Worm (Caenorhabditis elegans): ENCODE results near the gene rib-1.

The rib-1 gene

ce11 chrIV:11566146-11566545 is 12.4 kb upstream of the rib-1 start, which contains the start of gene sec-24.1 (continued):
- TF ChIP-seq nhr-85 (tag) (peak; percentile 95), sup-37 (GFP tag; optimal IDR thresholded peaks at IDR 0.05) (peak; percentile 85), aly-2 (tag; optimal IDR thresholded peaks at IDR 0.05) (peak; percentile 73), nhr-12 (tag; optimal IDR thresholded peaks at IDR 0.05) (no peak), nhr-19 (GFP tag; conservative IDR thresholded peaks at IDR 0.05) (peak; percentile 93), hlh-4 (tag; optimal IDR thresholded peaks at IDR 0.05) (no peak), aha-1 (tag; optimal IDR thresholded peaks at IDR 0.05) (peak; percentile 52), lin-35 (GFP tag; optimal IDR thresholded peaks at IDR 0.05) (peak; percentile 92 to 97), zip-4 (GFP tag; optimal IDR thresholded peaks at IDR 0.05) (peak; percentile 79), nhr-47 (tag; optimal IDR thresholded peaks at IDR 0.05) (peak; percentile 95), ceh-63 (GFP tag; optimal IDR thresholded peaks at IDR 0.05) (no peak), sox-4 (tag; optimal IDR thresholded peaks at IDR 0.05) (peak; percentile 79), nhr-77 (tag; optimal IDR thresholded peaks at IDR 0.05) (peak; percentile 26), lin-14 (GFP tag; optimal IDR thresholded peaks at IDR 0.05) (peak; percentile 93), unc-98 (GFP tag; IDR thresholded peaks at IDR 0.05) (no peak), swsn-7 (tag; optimal IDR thresholded peaks at IDR 0.05) (peak; percentile 93), egl-27 (tag; optimal IDR thresholded peaks at IDR 0.05) (no peak), mdl-1 (tag; optimal IDR thresholded peaks at IDR 0.05) (peak in 1 of 2 experiments; percentile 83), xbp-1 (tag; optimal IDR thresholded peaks at IDR 0.05) (peak; percentile 94), nhr-71 (tag; optimal IDR thresholded peaks at IDR 0.05) (peak; percentile 96), C16A3.4 (tag; optimal IDR thresholded peaks at IDR 0.05) (peak; percentile 93), elt-3 (tag; optimal IDR thresholded peaks at IDR 0.05) (peak in 2 of 6 experiments; percentile 62 to 97), tlp-1 (tag; optimal IDR thresholded peaks at IDR 0.05) (no peak), ceh-88 (GFP tag; IDR thresholded peaks at IDR 0.05) (peak; percentile 42; the same call in 1 of the 2 replicates), ets-5 (GFP tag; IDR thresholded peaks at IDR 0.05) (no peak), nhr-11 (tag; optimal IDR thresholded peaks at IDR 0.05) (peak; percentile 87), snu-23 (GFP tag; optimal IDR thresholded peaks at IDR 0.05) (peak; percentile 97), isw-1 (GFP tag; IDR thresholded peaks at IDR 0.05) (peak; percentile 91), hlh-17 (GFP tag; optimal IDR thresholded peaks at IDR 0.05; ENCODE audit: borderline replicate concordance) (no peak), mep-1 (tag; optimal IDR thresholded peaks at IDR 0.05) (peak; percentile 87), alr-1 (tag; optimal IDR thresholded peaks at IDR 0.05; ENCODE audit: borderline replicate concordance) (no peak), lin-15B (tag; optimal IDR thresholded peaks at IDR 0.05) (peak; percentile 69), pqm-1 (tag; optimal IDR thresholded peaks at IDR 0.05) (no peak), fos-1 (tag; optimal IDR thresholded peaks at IDR 0.05) (peak; percentile 83), lin-13 (GFP tag; optimal IDR thresholded peaks at IDR 0.05) (peak; percentile 75), ces-1 (GFP tag; optimal IDR thresholded peaks at IDR 0.05) (no peak), ztf-11 (tag; optimal IDR thresholded peaks at IDR 0.05) (peak in 1 of 2 experiments; percentile 65), skn-1 (tag; optimal IDR thresholded peaks at IDR 0.05) (peak; percentile 88), pag-3 (tag; optimal IDR thresholded peaks at IDR 0.05; ENCODE audit: borderline replicate concordance, insufficient read depth) (no peak), mef-2 (tag; optimal IDR thresholded peaks at IDR 0.05) (peak; percentile 49), lir-3 (tag; optimal IDR thresholded peaks at IDR 0.05; ENCODE audit: poor library complexity) (peak; percentile 79), lsy-2 (tag; optimal IDR thresholded peaks at IDR 0.05) (peak; percentile 99), hpl-2 (GFP tag; optimal IDR thresholded peaks at IDR 0.05) (peak; percentile 31), mab-9 (GFP tag; IDR thresholded peaks at IDR 0.05) (peak; percentile 29; the same call in 1 of the 2 replicates), C34B4.2 (tag; optimal IDR thresholded peaks at IDR 0.05) (peak; percentile 28), lin-39 (tag; optimal IDR thresholded peaks at IDR 0.05) (peak; percentile 89), nhr-84 (tag; optimal IDR thresholded peaks at IDR 0.05) (no peak), ztf-4 (tag; optimal IDR thresholded peaks at IDR 0.05) (peak; percentile 83)

Measured in whole organism, L1 larva.